Fruit fly (Drosophila melanogaster) whole organism, pupa: ENCODE measurements around the gene RhoGEF3.

Experiments used
- CG10348 ChIP-seq: fragments of 200-800 bp; sonication (Bioruptor generic); IDR thresholded peaks from 2 replicates; pipeline ENCODE4 v1.3.6; 2022; ENCODE audit warnings: missing biosample characterization, missing genetic modification characterization
- CG13204 ChIP-seq: fragments of 200-800 bp; sonication (Bioruptor generic); optimal IDR thresholded peaks from 2 replicates; lab custom pipeline; 2018; ENCODE audit warnings: missing biosample characterization, mild to moderate bottlenecking, missing genetic modification characterization, moderate library complexity
- CG34367 ChIP-seq: fragments of 200-800 bp; sonication (Bioruptor generic); optimal IDR thresholded peaks from 2 replicates; lab custom pipeline; 2018; ENCODE audit warnings: missing biosample characterization, mild to moderate bottlenecking, missing genetic modification characterization
- CG8159 ChIP-seq: fragments of 200-800 bp; sonication (Bioruptor generic); optimal IDR thresholded peaks from 3 replicates; lab custom pipeline; 2018; ENCODE audit warnings: missing biosample characterization, mild to moderate bottlenecking, missing genetic modification characterization, moderate library complexity
- Ets98B ChIP-seq: fragments of 200-800 bp; sonication (Bioruptor generic); IDR thresholded peaks from 2 replicates; pipeline ENCODE4 v1.3.6; 2022; ENCODE audit warnings: missing biosample characterization, missing genetic modification characterization
- fd96Ca ChIP-seq: fragments of 200-800 bp; sonication (Bioruptor generic); IDR thresholded peaks from 3 replicates; pipeline ENCODE4 v1.3.6; 2022; ENCODE audit warnings: missing biosample characterization, missing genetic modification characterization
- gl ChIP-seq: fragments of 200-800 bp; sonication (Bioruptor generic); optimal IDR thresholded peaks from 2 replicates; lab custom pipeline; 2018; ENCODE audit warnings: missing biosample characterization, mild to moderate bottlenecking, missing genetic modification characterization

DNA sequence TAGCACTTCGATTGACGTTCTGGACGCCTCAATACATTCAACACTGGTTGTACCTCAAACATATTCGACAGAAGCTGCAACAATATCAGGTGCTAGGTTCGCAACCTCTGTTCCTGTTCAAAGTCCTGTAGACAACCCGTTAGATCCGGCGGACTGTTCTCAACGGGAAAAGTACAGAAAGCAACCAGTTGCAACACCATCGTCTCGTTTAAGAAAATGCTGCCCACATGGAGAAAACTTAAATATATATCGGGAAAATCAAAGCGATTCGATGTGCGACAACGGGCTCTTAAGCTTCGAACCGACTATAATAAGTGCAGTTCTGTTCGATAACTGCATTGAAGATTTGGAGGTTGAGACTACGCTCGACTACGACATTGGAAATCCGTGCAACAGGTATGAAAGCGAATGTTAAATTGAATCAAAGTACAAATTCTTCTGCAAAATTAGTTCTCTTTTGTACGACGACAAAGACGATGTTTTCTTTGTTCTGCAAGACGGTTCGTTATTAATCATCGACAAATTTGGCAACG is 28.9 kb upstream of the RhoGEF3 start:
- TF ChIP-seq CG13204 (GFP tag; lab: Kevin White, UChicago) (no peak), gl (tag; lab: Kevin White, UChicago) (no peak), fd96Ca (GFP tag; lab: Robert Waterston, UW) (no peak), CG34367 (tag; lab: Kevin White, UChicago) (no peak), CG8159 (no peak), Ets98B (GFP tag; lab: Robert Waterston, UW) (no peak), CG10348 (no peak)
